Worm (Caenorhabditis elegans): ENCODE results near the gene smi-1.

DNA sequence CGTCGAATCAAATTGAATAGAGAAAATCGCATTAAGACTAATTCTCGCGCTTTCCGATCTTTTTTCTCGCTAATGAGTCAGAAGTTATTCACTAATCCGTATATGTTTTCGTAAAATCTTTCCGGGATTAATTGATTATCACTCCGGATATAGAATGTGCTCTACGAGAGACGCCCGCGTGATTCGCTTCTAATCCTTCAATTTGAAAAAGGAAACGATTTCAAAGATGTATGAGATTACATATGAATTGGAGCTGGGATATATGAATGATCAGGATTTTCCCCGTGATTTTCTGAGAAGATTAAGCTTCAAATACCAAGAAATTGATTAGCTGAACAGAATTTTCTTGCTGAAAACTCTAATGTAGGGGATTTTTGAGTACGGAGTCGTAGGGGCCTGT is 44.4 kb downstream of the smi-1 start:
- no peak for TF ChIP-seq pqm-1 (tag; optimal IDR thresholded peaks at IDR 0.05)
- no peak for TF ChIP-seq tbx-2 (tag; optimal IDR thresholded peaks at IDR 0.05)

All from whole organism, late embryonic.